Fruit fly (Drosophila melanogaster): ENCODE data around the gene Set8.

The Set8 gene

DNA sequence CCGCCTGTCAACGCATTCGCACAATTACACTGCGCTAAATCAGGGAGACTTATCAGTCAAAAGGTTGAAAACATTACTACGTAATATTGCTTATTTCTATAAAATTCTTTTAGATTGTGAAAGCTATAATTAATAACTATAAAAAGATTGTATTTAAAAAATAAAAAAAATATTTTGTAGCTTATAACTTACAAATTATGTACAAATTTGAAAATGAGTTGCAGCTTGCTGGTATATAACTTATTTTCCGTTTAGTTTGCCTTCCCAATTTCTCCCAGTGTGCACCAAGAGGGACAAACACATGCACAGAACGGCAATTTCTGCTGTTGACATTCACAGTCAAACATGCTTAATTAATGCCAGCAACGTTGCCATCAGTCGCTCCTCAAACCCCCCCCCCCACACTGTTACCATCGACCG is 37.9 kb downstream of the Set8 start (continued):
- TF ChIP-seq sim (GFP tag; IDR thresholded peaks at IDR 0.05) (peak; percentile 18; the same call in 1 of the 2 replicates), slp2 (GFP tag; optimal IDR thresholded peaks at IDR 0.05) (no peak), D (optimal IDR thresholded peaks at IDR 0.05) (no peak), D (GFP tag; optimal IDR thresholded peaks at IDR 0.05) (peak; percentile 69), salm (tag; optimal IDR thresholded peaks at IDR 0.05) (peak; percentile 42), Lpt (GFP tag; optimal IDR thresholded peaks at IDR 0.05) (no peak), CG2202 (tag; optimal IDR thresholded peaks at IDR 0.05) (no peak), her (GFP tag; optimal IDR thresholded peaks at IDR 0.05) (no peak), CG10274 (GFP tag; optimal IDR thresholded peaks at IDR 0.05) (no peak), CG7963 (GFP tag; IDR thresholded peaks at IDR 0.05; ENCODE audit: partially characterized antibody) (no peak), dmrt11E (tag; optimal IDR thresholded peaks at IDR 0.05) (peak; percentile 44), grn (GFP tag; optimal IDR thresholded peaks at IDR 0.05) (no peak), Nf-YB (GFP tag; optimal IDR thresholded peaks at IDR 0.05) (peak; percentile 24), CG32772 (GFP tag; IDR thresholded peaks at IDR 0.05) (peak; percentile 60; the same call in 1 of the 2 replicates), CG4820 (GFP tag; optimal IDR thresholded peaks at IDR 0.05) (peak; percentile 62), CG12219 (GFP tag; optimal IDR thresholded peaks at IDR 0.05) (peak; percentile 4), CG1233 (GFP tag; optimal IDR thresholded peaks at IDR 0.05) (peak; percentile 71), CG10267 (tag; optimal IDR thresholded peaks at IDR 0.05) (peak; percentile 71), stc (GFP tag; IDR thresholded peaks at IDR 0.05) (peak; percentile 57), gcm (GFP tag; optimal IDR thresholded peaks at IDR 0.05) (peak; percentile 62), prd (optimal IDR thresholded peaks at IDR 0.05) (no peak), prd (GFP tag; IDR thresholded peaks at IDR 0.05) (peak; percentile 66), vvl (GFP tag; IDR thresholded peaks at IDR 0.05) (peak; percentile 41; the same call in 1 of the 2 replicates), CG17186 (GFP tag; optimal IDR thresholded peaks at IDR 0.05) (no peak), Taf1 (GFP tag; IDR thresholded peaks at IDR 0.05) (peak; percentile 68), cwo (GFP tag; optimal IDR thresholded peaks at IDR 0.05) (peak; percentile 77), chif (GFP tag; optimal IDR thresholded peaks at IDR 0.05) (peak in 1 of 2 experiments; percentile 1), nmo (GFP tag; optimal IDR thresholded peaks at IDR 0.05) (peak; percentile 74), CG7372 (GFP tag; IDR thresholded peaks at IDR 0.05) (peak; percentile 44), B-H1 (GFP tag; IDR thresholded peaks at IDR 0.05) (peak; percentile 62; the same call in 2 of the 3 replicates), CG17829 (tag; optimal IDR thresholded peaks at IDR 0.05) (peak; percentile 84), CG17361 (GFP tag; IDR thresholded peaks at IDR 0.05) (peak; percentile 89), tio (GFP tag; optimal IDR thresholded peaks at IDR 0.05) (peak; percentile 13), CG12299 (tag; optimal IDR thresholded peaks at IDR 0.05) (peak; percentile 32), wdn (GFP tag; IDR thresholded peaks at IDR 0.05) (no peak), GATAe (GFP tag; conservative IDR thresholded peaks at IDR 0.05) (0 out of 2 replicates have a peak, but pooled peaks have one; percentile 16), stwl (tag; optimal IDR thresholded peaks at IDR 0.05) (no peak), NfI (GFP tag; optimal IDR thresholded peaks at IDR 0.05) (peak; percentile 44), ind (GFP tag; optimal IDR thresholded peaks at IDR 0.05) (peak; percentile 72), CG11085 (GFP tag; IDR thresholded peaks at IDR 0.05) (0 out of 2 replicates have a peak, but pooled peaks have one; percentile 21), CG8924 (tag; optimal IDR thresholded peaks at IDR 0.05) (peak; percentile 81), lola (GFP tag; optimal IDR thresholded peaks at IDR 0.05) (peak in 1 of 3 experiments; percentile 48), ara (GFP tag; IDR thresholded peaks at IDR 0.05) (0 out of 2 replicates have a peak, but pooled peaks have one; percentile 35), mam (GFP tag; optimal IDR thresholded peaks at IDR 0.05) (no peak), CG4854 (GFP tag; optimal IDR thresholded peaks at IDR 0.05) (peak; percentile 4), knrl (GFP tag; IDR thresholded peaks at IDR 0.05; ENCODE audit: partially characterized antibody) (no peak), ase (GFP tag; IDR thresholded peaks at IDR 0.05) (peak; percentile 71; the same call in 1 of the 3 replicates), PHDP (tag; optimal IDR thresholded peaks at IDR 0.05) (peak; percentile 77), CG14050 (GFP tag; IDR thresholded peaks at IDR 0.05) (peak; percentile 45), CG15601 (tag; optimal IDR thresholded peaks at IDR 0.05) (peak; percentile 46), CG3995 (GFP tag; optimal IDR thresholded peaks at IDR 0.05) (no peak)

Measured in whole organism, embryonic.